Fruit fly (Drosophila melanogaster): ENCODE measurements around the gene CG10877.

Gene CG10877

dm6 chr3R:20592517-20593462, 28.9 kb upstream of the CG10877 start, which contains the start of the genes Pus1 and bon:
Pus1 (minus strand) TSS chr3R:20592671.
bon (plus strand) TSS chr3R:20593139.
- peak; percentile 1 for TF ChIP-seq noc (tag; optimal IDR thresholded peaks at IDR 0.05)

DNA sequence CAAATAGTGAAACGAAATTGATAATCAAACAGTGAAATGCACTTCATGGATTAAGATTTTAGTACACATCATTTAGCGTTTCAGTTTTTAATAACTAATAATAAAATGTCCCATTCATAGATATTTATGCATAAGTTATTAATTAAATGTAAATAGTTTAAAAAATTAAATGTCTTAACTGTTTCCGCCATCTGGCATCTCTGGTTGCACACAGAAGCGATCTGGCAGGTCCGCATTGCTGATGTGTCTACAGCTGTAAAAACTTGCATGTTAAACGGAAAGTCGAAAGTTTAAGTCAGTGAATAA, 24.6 kb upstream of the CG10877 start, which contains the start of gene Srp72:
Srp72 (plus strand) TSS at position 232 of the 306 bp plus-strand sequence.
- peak; percentile 36 for TF ChIP-seq noc (tag; optimal IDR thresholded peaks at IDR 0.05)

dm6 chr3R:20587630-20588479, 24.0 kb upstream of the CG10877 start, which contains the start of gene Septin2:
Septin2 (minus strand) TSS chr3R:20588356.
- peak; percentile 77 for TF ChIP-seq noc (tag; optimal IDR thresholded peaks at IDR 0.05)

- TF ChIP-seq noc (tag; optimal IDR thresholded peaks at IDR 0.05), result no peak
Measured at dm6 chr3R:20586409-20586808, 22.5 kb upstream of the CG10877 start.

DNA sequence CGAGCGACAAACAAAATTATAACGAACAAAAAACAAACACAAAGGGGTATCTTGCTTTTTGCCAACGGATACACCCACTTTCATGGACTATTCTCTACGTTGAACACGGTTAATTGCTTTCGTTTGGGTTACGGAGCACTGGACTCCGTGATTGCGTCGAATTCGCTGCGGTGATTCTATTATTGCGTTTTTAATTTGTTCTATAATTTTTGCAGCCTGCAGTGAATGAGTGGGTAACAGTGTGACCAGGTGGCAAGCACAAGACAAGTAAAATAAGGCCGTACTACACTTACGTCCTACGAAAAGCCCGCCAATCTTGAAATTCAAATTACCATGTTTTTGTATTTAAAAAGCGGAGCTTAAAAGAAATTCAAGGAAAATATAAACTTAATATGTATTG, 21.7 kb upstream of the CG10877 start, which contains the start of gene CG16953:
CG16953 (minus strand) TSS at position 268 of the 400 bp plus-strand sequence.
- TF ChIP-seq noc (tag; optimal IDR thresholded peaks at IDR 0.05), result no peak

DNA sequence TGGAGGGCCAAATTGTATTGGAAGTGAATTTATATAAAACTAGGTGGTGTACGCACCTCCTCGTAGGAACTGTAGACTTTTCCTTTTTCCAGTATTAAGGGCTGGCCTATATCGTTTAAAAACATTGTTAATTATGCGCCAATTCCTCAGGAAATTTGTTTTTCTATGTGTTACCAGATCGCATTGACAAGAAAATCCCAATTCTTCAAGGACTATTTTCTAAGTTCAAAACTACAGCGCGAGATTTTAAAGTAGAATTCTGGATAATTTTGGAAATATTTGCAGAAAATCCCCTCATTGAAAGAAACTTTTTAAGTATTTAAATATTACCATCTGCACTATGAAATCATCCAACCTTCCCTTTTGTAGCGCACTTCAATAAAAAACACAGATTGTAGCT, 17.5 kb upstream of the CG10877 start, which contains the start of gene CG34008:
CG34008 (minus strand) TSS at position 147 of the 400 bp plus-strand sequence.
- TF ChIP-seq noc (tag; optimal IDR thresholded peaks at IDR 0.05), result no peak

dm6 chr3R:20579816-20580215, 15.9 kb upstream of the CG10877 start, which contains the start of the genes EloB and Srp14:
EloB (minus strand) TSS chr3R:20579850.
Srp14 (plus strand) TSS chr3R:20580115.
- peak; percentile 80 for TF ChIP-seq noc (tag; optimal IDR thresholded peaks at IDR 0.05)

DNA sequence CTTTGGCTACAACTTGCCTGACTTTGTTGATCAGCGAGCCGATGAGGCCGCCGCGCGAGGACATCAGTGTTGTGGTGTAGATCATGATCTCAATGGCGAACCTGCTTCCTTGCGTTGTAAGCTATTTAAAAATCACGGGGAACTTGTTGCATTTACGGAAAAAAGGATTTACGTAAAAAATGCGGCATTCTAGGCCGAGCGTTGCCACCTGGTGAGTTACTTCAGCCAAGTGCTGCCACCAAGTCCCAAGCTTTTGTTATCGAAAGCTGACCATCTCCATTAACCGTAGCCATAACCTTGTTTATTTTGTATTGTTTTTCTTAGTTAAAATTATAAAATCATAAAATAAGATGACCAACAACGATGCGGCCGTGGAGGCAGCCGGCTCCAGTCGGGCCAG, 12.9 kb upstream of the CG10877 start, which contains the start of the genes TFAM and CG5412:
TFAM (minus strand) TSS at position 222 of the 400 bp plus-strand sequence.
CG5412 (plus strand) TSS at position 265 of the 400 bp plus-strand sequence.
- TF ChIP-seq noc (tag; optimal IDR thresholded peaks at IDR 0.05), result no peak

- peak; percentile 72 for TF ChIP-seq noc (tag; optimal IDR thresholded peaks at IDR 0.05)
Measured at dm6 chr3R:20574535-20574980, 10.7 kb upstream of the CG10877 start.

dm6 chr3R:20573326-20573725, 9.5 kb upstream of the CG10877 start:
- no peak for TF ChIP-seq noc (tag; optimal IDR thresholded peaks at IDR 0.05)

dm6 chr3R:20567507-20568222, 3.8 kb upstream of the CG10877 start:
- no peak for TF ChIP-seq noc (tag; optimal IDR thresholded peaks at IDR 0.05)

DNA sequence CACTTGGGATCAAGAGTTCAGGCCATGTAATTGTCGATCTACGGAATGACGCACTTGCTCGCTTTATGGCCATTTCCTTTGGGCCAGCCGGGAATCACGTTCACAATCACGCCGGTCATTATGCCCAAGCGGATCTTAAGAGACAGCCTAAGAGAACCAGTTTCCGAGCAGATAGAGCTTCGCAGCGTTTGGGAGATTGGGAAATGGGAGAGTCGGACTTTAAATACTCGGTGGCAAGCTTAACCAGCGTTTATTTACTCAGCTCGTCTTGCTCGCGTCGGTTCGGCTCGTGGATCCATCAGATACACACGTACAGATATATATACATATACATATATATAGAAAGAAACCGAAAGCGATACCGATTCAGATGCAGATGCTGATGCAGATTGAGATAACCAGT, 1.7 kb upstream of the CG10877 start:
- TF ChIP-seq noc (tag; optimal IDR thresholded peaks at IDR 0.05), result no peak

dm6 chr3R:20560668-20561226, 3.1 kb downstream of the CG10877 start, which contains the start of gene CG5191:
CG5191 (plus strand) TSS chr3R:20560865.
- TF ChIP-seq noc (tag; optimal IDR thresholded peaks at IDR 0.05), result no peak

dm6 chr3R:20560019-20560667, 3.7 kb downstream of the CG10877 start, which contains the start of gene CG15922:
CG15922 (minus strand) TSS chr3R:20560280.
- no peak for TF ChIP-seq noc (tag; optimal IDR thresholded peaks at IDR 0.05)
